Fruit fly (Drosophila melanogaster): ENCODE results near the gene CG12213.
A peak's percentile ranks its signal among the peaks of the same experiment; 100 is the strongest.

DNA sequence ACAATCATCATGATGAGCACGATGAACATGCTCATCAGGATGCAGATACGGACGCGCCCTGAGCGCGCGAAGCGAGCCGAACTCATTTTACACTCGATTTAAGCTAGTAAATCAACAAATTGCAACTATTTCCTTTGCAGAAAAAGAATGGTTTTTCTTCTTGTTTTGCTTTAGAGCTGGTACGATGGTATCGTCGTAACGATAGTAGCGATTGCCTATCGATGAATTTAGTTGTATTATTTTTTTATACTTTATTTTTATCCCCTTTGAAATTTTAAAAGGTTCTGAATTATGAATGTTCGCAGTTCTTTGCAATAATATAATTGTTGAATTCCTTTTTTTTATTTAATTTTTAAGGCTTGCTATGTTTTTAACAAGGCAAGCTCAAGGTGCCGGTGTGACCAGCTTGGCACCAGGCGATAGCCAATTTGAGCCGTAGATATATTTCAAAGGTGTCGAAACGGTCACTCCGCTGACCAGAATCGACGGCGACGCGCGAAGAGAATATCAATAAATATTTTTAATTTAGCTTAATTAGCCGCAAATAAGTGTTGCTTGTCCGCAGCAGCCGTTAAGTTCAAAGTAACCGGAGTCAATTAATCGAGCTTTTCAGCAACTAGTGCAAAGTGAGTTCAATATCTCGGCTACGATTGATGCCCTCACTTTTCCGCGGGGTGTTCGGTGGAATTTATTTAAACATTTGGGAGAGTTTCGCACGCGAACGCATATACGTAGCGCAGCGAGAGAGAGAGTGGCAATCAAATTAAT lies at the start of gene CG12213, which contains the start of gene GC1:
- TF ChIP-seq CG8478 (optimal IDR thresholded peaks at IDR 0.05), result no peak
- peak in 1 of 2 experiments; percentile 16 for TF ChIP-seq CTCF (optimal IDR thresholded peaks at IDR 0.05)

Measured in S2 (cell line).